Worm (Caenorhabditis elegans) whole organism, late embryonic: ENCODE measurements around the gene K08H2.2.

Source experiments
- C08G9.2 ChIP-seq: sonication (generic microtip); optimal IDR thresholded peaks from 2 replicates; lab custom pipeline; 2016; ENCODE audit warnings: mild to moderate bottlenecking, missing genetic modification characterization, moderate library complexity, missing compliant biosample characterization
- C38D4.7 ChIP-seq: fragments of 200-800 bp; sonication (Bioruptor generic); optimal IDR thresholded peaks from 2 replicates; lab custom pipeline; 2018; ENCODE audit warnings: mild to moderate bottlenecking, missing genetic modification characterization, moderate library complexity, missing compliant biosample characterization
- F13H6.1 ChIP-seq: sonication (generic microtip); optimal IDR thresholded peaks from 2 replicates; lab custom pipeline; 2016; ENCODE audit warnings: missing genetic modification characterization, missing compliant biosample characterization
- K02D7.2 ChIP-seq: sonication (generic microtip); optimal IDR thresholded peaks from 2 replicates; lab custom pipeline; 2017; ENCODE audit warnings: mild to moderate bottlenecking, missing genetic modification characterization, missing compliant biosample characterization
- Y22D7AL.16 ChIP-seq: sonication (generic microtip); optimal IDR thresholded peaks from 2 replicates; lab custom pipeline; 2016; ENCODE audit warnings: missing genetic modification characterization, missing compliant biosample characterization
- ahr-1 ChIP-seq: sonication (generic microtip); optimal IDR thresholded peaks from 2 replicates; lab custom pipeline; 2016; ENCODE audit warnings: missing genetic modification characterization, missing compliant biosample characterization
- ceh-18 ChIP-seq: sonication (generic microtip); optimal IDR thresholded peaks from 2 replicates; lab custom pipeline; 2016; ENCODE audit warnings: missing genetic modification characterization, missing compliant biosample characterization
- ceh-2 ChIP-seq: sonication (generic microtip); optimal IDR thresholded peaks from 2 replicates; lab custom pipeline; 2016; ENCODE audit warnings: missing genotype, missing genetic modification characterization, missing compliant biosample characterization
- ceh-22 ChIP-seq: sonication (generic microtip); optimal IDR thresholded peaks from 2 replicates; lab custom pipeline; 2017; ENCODE audit warnings: missing biosample characterization, missing genetic modification characterization
- ceh-24 ChIP-seq: sonication (generic microtip); optimal IDR thresholded peaks from 2 replicates; lab custom pipeline; 2016; ENCODE audit warnings: mild to moderate bottlenecking, missing genetic modification characterization, missing compliant biosample characterization
- ceh-30 ChIP-seq: fragments of 150-350 bp; optimal IDR thresholded peaks from 2 replicates; lab custom pipeline; 2014; ENCODE audit warnings: missing biosample characterization, missing genetic modification characterization
- ceh-31 ChIP-seq: sonication (generic microtip); optimal IDR thresholded peaks from 2 replicates; lab custom pipeline; 2016; ENCODE audit warnings: missing genetic modification characterization, missing compliant biosample characterization
- ceh-45 ChIP-seq: fragments of 200-800 bp; sonication (Bioruptor generic); IDR thresholded peaks from 2 replicates; pipeline ENCODE4 v1.3.6; 2022; ENCODE audit warnings: missing genetic modification reagents, missing genetic modification characterization, missing compliant biosample characterization
- ceh-6 ChIP-seq: fragments of 200-800 bp; sonication (Bioruptor generic); optimal IDR thresholded peaks from 2 replicates; lab custom pipeline; 2018; ENCODE audit warnings: mild to moderate bottlenecking, missing genetic modification characterization, missing compliant biosample characterization
- ceh-9 ChIP-seq: sonication (generic microtip); optimal IDR thresholded peaks from 2 replicates; lab custom pipeline; 2016; ENCODE audit warnings: mild to moderate bottlenecking, missing genetic modification characterization, inconsistent platforms, missing compliant biosample characterization
- che-1 ChIP-seq: sonication (generic microtip); optimal IDR thresholded peaks from 2 replicates; lab custom pipeline; 2016; ENCODE audit warnings: mild to moderate bottlenecking, missing genetic modification characterization, missing compliant biosample characterization
- dmd-4 ChIP-seq: sonication (generic microtip); optimal IDR thresholded peaks from 2 replicates; lab custom pipeline; 2016; ENCODE audit warnings: borderline replicate concordance, missing genetic modification characterization, missing compliant biosample characterization
- dve-1 ChIP-seq: sonication (generic microtip); optimal IDR thresholded peaks from 2 replicates; lab custom pipeline; 2017; ENCODE audit warnings: antibody characterized with exemption, mild to moderate bottlenecking, missing genetic modification characterization, missing compliant biosample characterization
- elt-2 ChIP-seq: sonication (generic microtip); optimal IDR thresholded peaks from 2 replicates; lab custom pipeline; 2016; ENCODE audit warnings: missing genetic modification reagents, missing genetic modification characterization, missing compliant biosample characterization
- elt-4 ChIP-seq: sonication (generic microtip); optimal IDR thresholded peaks from 2 replicates; lab custom pipeline; 2016; ENCODE audit warnings: missing genetic modification characterization, missing compliant biosample characterization
- eyg-1 ChIP-seq: sonication (generic microtip); optimal IDR thresholded peaks from 2 replicates; lab custom pipeline; 2016; ENCODE audit warnings: missing genotype, missing genetic modification characterization, missing compliant biosample characterization
- fax-1 ChIP-seq: sonication (generic microtip); optimal IDR thresholded peaks from 2 replicates; lab custom pipeline; 2016; ENCODE audit warnings: missing genotype, missing genetic modification characterization, missing compliant biosample characterization
- fkh-10 ChIP-seq: fragments of 150-350 bp; optimal IDR thresholded peaks from 2 replicates; lab custom pipeline; 2014; ENCODE audit warnings: missing biosample characterization, missing genetic modification reagents, missing genetic modification characterization
- hlh-13 ChIP-seq: fragments of 200-800 bp; sonication (Bioruptor generic); optimal IDR thresholded peaks from 2 replicates; lab custom pipeline; 2018; ENCODE audit warnings: mild to moderate bottlenecking, missing genetic modification characterization, missing compliant biosample characterization
- hlh-15 ChIP-seq: sonication (generic microtip); optimal IDR thresholded peaks from 2 replicates; lab custom pipeline; 2016; ENCODE audit warnings: missing genetic modification characterization, missing compliant biosample characterization
- hlh-30 ChIP-seq: sonication (generic microtip); optimal IDR thresholded peaks from 2 replicates; lab custom pipeline; 2017; ENCODE audit warnings: antibody characterized with exemption, missing genetic modification characterization, missing compliant biosample characterization; ENCODE audit not compliant: insufficient read depth
- hlh-6 ChIP-seq: sonication (generic microtip); optimal IDR thresholded peaks from 2 replicates; lab custom pipeline; 2016; ENCODE audit warnings: missing genotype, missing genetic modification characterization, missing compliant biosample characterization
- hlh-8 ChIP-seq: sonication (generic microtip); optimal IDR thresholded peaks from 2 replicates; lab custom pipeline; 2016; ENCODE audit warnings: missing genotype, missing genetic modification characterization, missing compliant biosample characterization
- lim-6 ChIP-seq: sonication (generic microtip); optimal IDR thresholded peaks from 2 replicates; lab custom pipeline; 2016; ENCODE audit warnings: missing genetic modification characterization, missing compliant biosample characterization
- lin-11 ChIP-seq: fragments of 200-800 bp; sonication (Bioruptor generic); optimal IDR thresholded peaks from 2 replicates; lab custom pipeline; 2018; ENCODE audit warnings: mild to moderate bottlenecking, missing genetic modification characterization, missing compliant biosample characterization
- madf-2 ChIP-seq: sonication (generic microtip); optimal IDR thresholded peaks from 2 replicates; lab custom pipeline; 2017; ENCODE audit warnings: missing genetic modification characterization, missing compliant biosample characterization
- mec-3 ChIP-seq: sonication (generic microtip); optimal IDR thresholded peaks from 2 replicates; lab custom pipeline; 2016; ENCODE audit warnings: borderline replicate concordance, missing genetic modification characterization, missing compliant biosample characterization
- nfya-1 ChIP-seq: sonication (generic microtip); optimal IDR thresholded peaks from 2 replicates; lab custom pipeline; 2017; ENCODE audit warnings: missing genetic modification characterization, mild to moderate bottlenecking, missing compliant biosample characterization, antibody characterized with exemption, moderate library complexity
- nhr-11 ChIP-seq: fragments of 150-350 bp; optimal IDR thresholded peaks from 2 replicates; lab custom pipeline; 2014; ENCODE audit warnings: missing biosample characterization, missing genetic modification characterization
- nhr-232 ChIP-seq: sonication (generic microtip); optimal IDR thresholded peaks from 2 replicates; lab custom pipeline; 2016; ENCODE audit warnings: missing genetic modification characterization, missing compliant biosample characterization
- npax-4 ChIP-seq: sonication (generic microtip); optimal IDR thresholded peaks from 2 replicates; lab custom pipeline; 2016; ENCODE audit warnings: missing genetic modification characterization, missing compliant biosample characterization
- odd-2 ChIP-seq: sonication (generic microtip); optimal IDR thresholded peaks from 2 replicates; lab custom pipeline; 2017; ENCODE audit warnings: antibody characterized with exemption, mild to moderate bottlenecking, missing genetic modification characterization, missing compliant biosample characterization
- pax-1 ChIP-seq: fragments of 150-350 bp; optimal IDR thresholded peaks from 2 replicates; lab custom pipeline; 2014; ENCODE audit warnings: missing biosample characterization, missing genetic modification characterization
- pha-4 ChIP-seq: fragments of 150-350 bp; optimal IDR thresholded peaks from 2 replicates; lab custom pipeline; 2018; ENCODE audit warnings: missing biosample characterization, missing genetic modification reagents, missing genetic modification characterization
- pqm-1 ChIP-seq: sonication (generic microtip); optimal IDR thresholded peaks from 2 replicates; lab custom pipeline; 2016; ENCODE audit warnings: missing genetic modification characterization, missing compliant biosample characterization
- sox-2 ChIP-seq: fragments of 200-800 bp; sonication (Bioruptor generic); IDR thresholded peaks from 2 replicates; pipeline ENCODE4 v1.3.6; 2022; ENCODE audit warnings: missing genetic modification reagents, missing genetic modification characterization, missing compliant biosample characterization
- syd-9 ChIP-seq: sonication (generic microtip); optimal IDR thresholded peaks from 2 replicates; lab custom pipeline; 2016; ENCODE audit warnings: mild to moderate bottlenecking, missing genetic modification characterization, moderate library complexity, missing compliant biosample characterization
- tbx-2 ChIP-seq: sonication (generic microtip); optimal IDR thresholded peaks from 2 replicates; lab custom pipeline; 2016; ENCODE audit warnings: missing genetic modification characterization, missing compliant biosample characterization
- tbx-7 ChIP-seq: sonication (generic microtip); optimal IDR thresholded peaks from 2 replicates; lab custom pipeline; 2016; ENCODE audit warnings: missing genotype, missing genetic modification characterization, missing compliant biosample characterization
- ttx-3 ChIP-seq: sonication (generic microtip); optimal IDR thresholded peaks from 2 replicates; lab custom pipeline; 2016; ENCODE audit warnings: missing genetic modification reagents, missing genetic modification characterization, missing compliant biosample characterization
- unc-3 ChIP-seq, 2 experiments: fragments of 200-800 bp in 1 of 2; sonication (Bioruptor generic) in 1 of 2; sonication (generic microtip) in 1 of 2; conservative IDR thresholded peaks in 1 of 2; optimal IDR thresholded peaks in 1 of 2; 2 replicates each; pipeline versions ENCODE4 v1.3.6 to Lab custom; 2016 to 2022; ENCODE audit warnings: missing compliant biosample characterization in 2 of 2, missing genetic modification characterization in 2 of 2, missing genetic modification reagents in 1 of 2
- unc-42 ChIP-seq: sonication (generic microtip); optimal IDR thresholded peaks from 2 replicates; lab custom pipeline; 2016; ENCODE audit warnings: missing genotype, missing genetic modification characterization, missing compliant biosample characterization
- unc-86 ChIP-seq: sonication (generic microtip); optimal IDR thresholded peaks from 2 replicates; lab custom pipeline; 2016; ENCODE audit warnings: missing genetic modification characterization, missing compliant biosample characterization
- ztf-16 ChIP-seq: sonication (generic microtip); optimal IDR thresholded peaks from 2 replicates; lab custom pipeline; 2017; ENCODE audit warnings: missing genetic modification characterization, missing compliant biosample characterization

Gene K08H2.2

ce11 chrX:13267230-13267629 lies 32.5 kb upstream of the K08H2.2 start, which contains the start of gene cyp-14A1:
Gene cyp-14A1, minus strand, starts transcription at chrX:13267355.
- no peak for TF ChIP-seq C38D4.7
- TF ChIP-seq ceh-24 (tag; lab: Kevin White, UChicago) = no peak
- no peak for TF ChIP-seq unc-42 (tag; lab: Kevin White, UChicago)
- TF ChIP-seq nhr-11 (tag; lab: Kevin White, UChicago) = no peak
- no peak for TF ChIP-seq pqm-1
- TF ChIP-seq ceh-2 = no peak
- no peak for TF ChIP-seq mec-3 (tag; lab: Kevin White, UChicago)
- no peak for TF ChIP-seq eyg-1

DNA sequence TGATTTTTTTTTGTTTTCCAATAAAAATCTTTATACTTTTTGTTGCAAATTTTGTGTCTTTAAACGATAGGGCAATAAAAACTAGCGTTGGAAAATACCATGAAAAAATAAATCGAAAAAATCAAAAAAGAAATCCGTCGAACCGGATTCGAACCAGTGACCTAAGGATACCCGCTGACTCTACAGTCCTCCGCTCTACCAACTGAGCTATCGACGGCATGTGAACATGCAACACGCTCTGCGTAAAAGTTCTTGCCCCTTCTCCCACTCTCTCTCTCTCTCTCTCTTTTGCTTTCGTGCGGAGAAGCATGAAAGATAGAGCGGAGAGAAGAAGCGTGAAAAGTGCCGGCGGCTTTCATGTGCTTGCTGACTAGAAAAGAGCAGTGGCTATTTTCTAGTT lies 29.8 kb upstream of the K08H2.2 start:
- TF ChIP-seq unc-42 (tag; lab: Kevin White, UChicago) (no peak), hlh-13 (peak; percentile 62), fkh-10 (GFP tag; lab: Kevin White, UChicago) (no peak), elt-4 (no peak), ceh-2 (peak; percentile 58), Y22D7AL.16 (tag; lab: Kevin White, UChicago) (peak; percentile 76), ceh-24 (tag; lab: Kevin White, UChicago) (peak; percentile 60), fax-1 (tag; lab: Kevin White, UChicago) (peak; percentile 56), hlh-15 (tag; lab: Kevin White, UChicago) (peak; percentile 80), ahr-1 (tag; lab: Kevin White, UChicago) (peak; percentile 31), K02D7.2 (tag; lab: Kevin White, UChicago) (peak; percentile 64), unc-86 (tag; lab: Kevin White, UChicago) (peak; percentile 78), F13H6.1 (tag; lab: Kevin White, UChicago) (peak; percentile 69), nfya-1 (tag; lab: Kevin White, UChicago) (peak; percentile 44), ceh-6 (GFP tag; lab: Kevin White, UChicago) (peak; percentile 63), ttx-3 (tag; lab: Kevin White, UChicago) (peak; percentile 73), ceh-30 (tag; lab: Kevin White, UChicago) (no peak), hlh-30 (tag; lab: Kevin White, UChicago) (peak; percentile 12), tbx-7 (tag; lab: Kevin White, UChicago) (peak; percentile 10), nhr-11 (tag; lab: Kevin White, UChicago) (no peak), hlh-8 (tag; lab: Kevin White, UChicago) (peak; percentile 43), tbx-2 (tag; lab: Kevin White, UChicago) (peak; percentile 41), npax-4 (tag; lab: Kevin White, UChicago) (peak; percentile 52), unc-3 (GFP tag; conservative IDR thresholded peaks at IDR 0.05; lab: Robert Waterston, UW) (peak; percentile 87), unc-3 (tag; optimal IDR thresholded peaks at IDR 0.05; lab: Kevin White, UChicago) (peak; percentile 67), ceh-9 (tag; lab: Kevin White, UChicago) (peak; percentile 25), lim-6 (no peak), nhr-232 (tag; lab: Kevin White, UChicago) (peak; percentile 71), sox-2 (GFP tag; lab: Robert Waterston, UW) (peak; percentile 68), ceh-22 (tag; lab: Kevin White, UChicago) (no peak), lin-11 (tag; lab: Kevin White, UChicago) (peak; percentile 62), pqm-1 (peak; percentile 47), madf-2 (tag; lab: Kevin White, UChicago) (peak; percentile 70), dmd-4 (tag; lab: Kevin White, UChicago) (peak; percentile 79), eyg-1 (peak; percentile 64), odd-2 (tag; lab: Kevin White, UChicago) (no peak), ceh-31 (tag; lab: Kevin White, UChicago) (peak; percentile 65), mec-3 (tag; lab: Kevin White, UChicago) (no peak), elt-2 (tag; lab: Kevin White, UChicago) (peak; percentile 69), pha-4 (tag; lab: Kevin White, UChicago) (no peak), dve-1 (tag; lab: Kevin White, UChicago) (peak; percentile 60), ztf-16 (tag; lab: Kevin White, UChicago) (peak; percentile 76), pax-1 (tag; lab: Kevin White, UChicago) (no peak), ceh-18 (tag; lab: Kevin White, UChicago) (peak; percentile 53), syd-9 (tag; lab: Kevin White, UChicago) (peak; percentile 64), che-1 (tag; lab: Kevin White, UChicago) (peak; percentile 74), C08G9.2 (tag; lab: Kevin White, UChicago) (peak; percentile 72), ceh-45 (GFP tag; lab: Robert Waterston, UW) (peak; percentile 76), hlh-6 (tag; lab: Kevin White, UChicago) (peak; percentile 83)
